Fruit fly (Drosophila melanogaster) whole organism, embryonic: Measurements from ENCODE around the gene lin-28.
A peak's percentile ranks its signal among the peaks of the same experiment; 100 is the strongest.

Experiments used
- Aef1 ChIP-seq: fragments of 200-800 bp; sonication (Bioruptor generic); IDR thresholded peaks from 3 replicates; pipeline ENCODE4 v1.3.6; 2022; ENCODE audit warnings: missing biosample characterization, missing genetic modification characterization
- C15 ChIP-seq: fragments of 200-800 bp; sonication (Bioruptor generic); IDR thresholded peaks from 3 replicates; pipeline ENCODE4 v1.3.6; 2022; ENCODE audit warnings: missing biosample characterization, missing genetic modification characterization
- CG10274 ChIP-seq: fragments of 200-800 bp; sonication (Bioruptor generic); optimal IDR thresholded peaks from 3 replicates; lab custom pipeline; 2017; ENCODE audit warnings: missing biosample characterization, mild to moderate bottlenecking, missing genetic modification characterization
- CG10431 ChIP-seq: fragments of 200-800 bp; sonication (Bioruptor generic); optimal IDR thresholded peaks from 3 replicates; lab custom pipeline; 2018; ENCODE audit warnings: missing biosample characterization, mild to moderate bottlenecking, missing genetic modification characterization
- CG13287 ChIP-seq: fragments of 200-800 bp; sonication (Bioruptor generic); IDR thresholded peaks from 2 replicates; pipeline ENCODE4 v1.3.6; 2022; ENCODE audit warnings: missing biosample characterization, missing genetic modification characterization; ENCODE audit not compliant: partially characterized antibody
- CG13775 ChIP-seq: fragments of 200-800 bp; sonication (Bioruptor generic); optimal IDR thresholded peaks from 3 replicates; lab custom pipeline; 2017; ENCODE audit warnings: missing biosample characterization, mild to moderate bottlenecking, missing genetic modification characterization
- CG14014 ChIP-seq: fragments of 200-800 bp; sonication (Bioruptor generic); IDR thresholded peaks from 2 replicates; pipeline ENCODE4 v1.3.6; 2022; ENCODE audit warnings: missing biosample characterization, missing genetic modification characterization
- CG14050 ChIP-seq: fragments of 200-800 bp; sonication (Bioruptor generic); IDR thresholded peaks from 3 replicates; pipeline ENCODE4 v1.3.6; 2022; ENCODE audit warnings: missing biosample characterization, missing genetic modification characterization
- CG14441 ChIP-seq: fragments of 200-800 bp; sonication (Bioruptor generic); IDR thresholded peaks from 2 replicates; pipeline ENCODE4 v1.3.6; 2022; ENCODE audit warnings: missing biosample characterization, missing genetic modification characterization
- CG1602 ChIP-seq: fragments of 200-800 bp; sonication (Bioruptor generic); optimal IDR thresholded peaks from 3 replicates; lab custom pipeline; 2016; ENCODE audit warnings: missing biosample characterization, missing genetic modification characterization
- CG18619 ChIP-seq: fragments of 200-800 bp; sonication (Bioruptor generic); optimal IDR thresholded peaks from 3 replicates; lab custom pipeline; 2017; ENCODE audit warnings: missing biosample characterization, mild to moderate bottlenecking, missing genetic modification characterization
- CG2678 ChIP-seq: fragments of 200-800 bp; sonication (Bioruptor generic); optimal IDR thresholded peaks from 3 replicates; lab custom pipeline; 2019; ENCODE audit warnings: missing biosample characterization, mild to moderate bottlenecking, missing genetic modification characterization, moderate library complexity
- CG3065 ChIP-seq: fragments of 200-800 bp; sonication (Bioruptor generic); optimal IDR thresholded peaks from 2 replicates; lab custom pipeline; 2016; ENCODE audit warnings: missing biosample characterization, missing genetic modification characterization
- CG31224 ChIP-seq: fragments of 200-800 bp; sonication (Bioruptor generic); IDR thresholded peaks from 2 replicates; pipeline ENCODE4 v1.3.6; 2022; ENCODE audit warnings: missing biosample characterization, missing genetic modification characterization
- CG31388 ChIP-seq: fragments of 200-800 bp; sonication (Bioruptor generic); optimal IDR thresholded peaks from 2 replicates; lab custom pipeline; 2016; ENCODE audit warnings: missing biosample characterization, missing genetic modification characterization
- CG4328 ChIP-seq: fragments of 200-800 bp; sonication (Bioruptor generic); optimal IDR thresholded peaks from 3 replicates; lab custom pipeline; 2017; ENCODE audit warnings: missing biosample characterization, missing genetic modification reagents, missing genetic modification characterization
- CG4424 ChIP-seq: fragments of 200-800 bp; sonication (Bioruptor generic); optimal IDR thresholded peaks from 3 replicates; lab custom pipeline; 2016; ENCODE audit warnings: missing biosample characterization, missing genetic modification characterization
- CG6272 ChIP-seq: fragments of 200-800 bp; sonication (Bioruptor generic); IDR thresholded peaks from 2 replicates; pipeline ENCODE4 v1.3.6; 2022; ENCODE audit warnings: missing biosample characterization, missing genetic modification characterization
- CG6683 ChIP-seq: fragments of 200-800 bp; sonication (Bioruptor generic); optimal IDR thresholded peaks from 2 replicates; lab custom pipeline; 2017; ENCODE audit warnings: missing biosample characterization, mild to moderate bottlenecking, missing genetic modification characterization, missing genetic modification reagents
- CG8924 ChIP-seq: fragments of 200-800 bp; optimal IDR thresholded peaks from 3 replicates; lab custom pipeline; 2019; ENCODE audit warnings: missing biosample characterization, mild to moderate bottlenecking, missing genetic modification characterization, moderate library complexity
- CG9876 ChIP-seq: fragments of 200-800 bp; sonication (Bioruptor generic); optimal IDR thresholded peaks from 2 replicates; lab custom pipeline; 2016; ENCODE audit warnings: missing biosample characterization, missing genetic modification characterization
- CG9932 ChIP-seq: fragments of 200-800 bp; sonication (Bioruptor generic); IDR thresholded peaks from 2 replicates; pipeline ENCODE4 v1.3.6; 2022; ENCODE audit warnings: missing biosample characterization, missing genetic modification characterization
- Deaf1 ChIP-seq: fragments of 200-800 bp; optimal IDR thresholded peaks from 3 replicates; lab custom pipeline; 2019; ENCODE audit warnings: missing biosample characterization, mild to moderate bottlenecking, missing genetic modification characterization, moderate library complexity
- Dek ChIP-seq: fragments of 200-800 bp; sonication (Bioruptor generic); optimal IDR thresholded peaks from 3 replicates; lab custom pipeline; 2019; ENCODE audit warnings: missing biosample characterization, mild to moderate bottlenecking, missing genetic modification characterization, moderate library complexity
- E2f2 ChIP-seq: fragments of 200-800 bp; sonication (Bioruptor generic); IDR thresholded peaks from 2 replicates; pipeline ENCODE4 v1.3.6; 2022; ENCODE audit warnings: missing biosample characterization, missing genetic modification characterization
- Hmx ChIP-seq: fragments of 200-800 bp; sonication (Bioruptor generic); optimal IDR thresholded peaks from 2 replicates; lab custom pipeline; 2016; ENCODE audit warnings: missing biosample characterization, missing genetic modification characterization
- Jarid2 ChIP-seq: fragments of 200-800 bp; sonication (Bioruptor generic); optimal IDR thresholded peaks from 3 replicates; lab custom pipeline; 2017; ENCODE audit warnings: mild to moderate bottlenecking, missing biosample characterization, missing genetic modification reagents, missing genetic modification characterization
- Mad ChIP-seq: fragments of 200-800 bp; sonication (Bioruptor generic); optimal IDR thresholded peaks from 2 replicates; lab custom pipeline; 2016; ENCODE audit warnings: missing biosample characterization, missing genetic modification characterization
- Sry-δ ChIP-seq: fragments of 200-800 bp; sonication (Bioruptor generic); optimal IDR thresholded peaks from 2 replicates; lab custom pipeline; 2016; ENCODE audit warnings: missing biosample characterization, missing genetic modification characterization
- Taf1 ChIP-seq: fragments of 200-800 bp; sonication (Bioruptor generic); IDR thresholded peaks from 2 replicates; pipeline ENCODE4 v1.3.6; 2022; ENCODE audit warnings: missing biosample characterization, missing genetic modification characterization
- Tbp ChIP-seq: fragments of >200 bp; optimal IDR thresholded peaks from 2 replicates; lab custom pipeline; 2018; ENCODE audit warnings: missing biosample characterization, missing genetic modification characterization
- ara ChIP-seq: fragments of 200-800 bp; sonication (Bioruptor generic); IDR thresholded peaks from 2 replicates; pipeline ENCODE4 v1.3.6; 2022; ENCODE audit warnings: missing biosample characterization, missing genetic modification characterization
- bowl ChIP-seq: fragments of 200-800 bp; sonication (Bioruptor generic); IDR thresholded peaks from 2 replicates; pipeline ENCODE4 v1.3.6; 2022; ENCODE audit warnings: missing biosample characterization, missing genetic modification characterization
- cato ChIP-seq: fragments of 200-800 bp; sonication (Bioruptor generic); optimal IDR thresholded peaks from 2 replicates; lab custom pipeline; 2016; ENCODE audit warnings: missing biosample characterization, missing genetic modification characterization, borderline replicate concordance
- emc ChIP-seq: fragments of 200-800 bp; sonication (Bioruptor generic); optimal IDR thresholded peaks from 2 replicates; lab custom pipeline; 2016; ENCODE audit warnings: missing biosample characterization, missing genetic modification characterization
- fd64A ChIP-seq: fragments of 200-800 bp; sonication (Bioruptor generic); optimal IDR thresholded peaks from 3 replicates; lab custom pipeline; 2018; ENCODE audit warnings: missing biosample characterization, mild to moderate bottlenecking, missing genetic modification characterization
- gce ChIP-seq: fragments of 200-800 bp; sonication (Bioruptor generic); IDR thresholded peaks from 3 replicates; pipeline ENCODE4 v1.3.6; 2022; ENCODE audit warnings: missing biosample characterization, missing genetic modification characterization
- gcm2 ChIP-seq: fragments of 200-800 bp; sonication (Bioruptor generic); optimal IDR thresholded peaks from 2 replicates; lab custom pipeline; 2016; ENCODE audit warnings: missing biosample characterization, missing genetic modification characterization
- gt ChIP-seq: fragments of 200-800 bp; sonication (Bioruptor generic); IDR thresholded peaks from 2 replicates; pipeline ENCODE4 v1.3.6; 2022; ENCODE audit warnings: missing biosample characterization, missing genetic modification characterization
- hkb ChIP-seq, 2 experiments: fragments of 200-800 bp in 1 of 2; fragments of >200 bp in 1 of 2; sonication (Bioruptor generic) in 1 of 2; IDR thresholded peaks in 1 of 2; optimal IDR thresholded peaks in 1 of 2; 2 replicates each; pipeline versions ENCODE4 v1.3.6 to Lab custom; 2017 to 2022; ENCODE audit warnings: missing biosample characterization in 1 of 2, missing genetic modification characterization in 1 of 2
- lab ChIP-seq: fragments of 200-800 bp; sonication (Bioruptor generic); optimal IDR thresholded peaks from 3 replicates; lab custom pipeline; 2017; ENCODE audit warnings: missing biosample characterization, missing genetic modification characterization, mild to moderate bottlenecking, moderate library complexity, missing genetic modification reagents
- mam ChIP-seq: fragments of 200-800 bp; sonication (Bioruptor generic); optimal IDR thresholded peaks from 3 replicates; lab custom pipeline; 2016; ENCODE audit warnings: missing biosample characterization, missing genetic modification characterization
- pita ChIP-seq: fragments of 200-800 bp; sonication (Bioruptor generic); optimal IDR thresholded peaks from 2 replicates; lab custom pipeline; 2017; ENCODE audit warnings: missing biosample characterization, mild to moderate bottlenecking, missing genetic modification characterization
- pnt ChIP-seq: fragments of 200-800 bp; sonication (Bioruptor generic); optimal IDR thresholded peaks from 3 replicates; lab custom pipeline; 2016; ENCODE audit warnings: missing biosample characterization, missing genetic modification characterization
- seq ChIP-seq: fragments of 200-800 bp; sonication (Bioruptor generic); IDR thresholded peaks from 2 replicates; pipeline ENCODE4 v1.3.6; 2022; ENCODE audit warnings: missing biosample characterization, missing genetic modification characterization
- sr ChIP-seq: fragments of 200-800 bp; sonication (Bioruptor generic); IDR thresholded peaks from 3 replicates; pipeline ENCODE4 v1.3.6; 2022; ENCODE audit warnings: missing biosample characterization, missing genetic modification characterization
- stc ChIP-seq: fragments of 200-800 bp; sonication (Bioruptor generic); IDR thresholded peaks from 2 replicates; pipeline ENCODE4 v1.3.6; 2022; ENCODE audit warnings: missing biosample characterization, missing genetic modification characterization
- ttk ChIP-seq: fragments of 200-800 bp; sonication (Bioruptor generic); IDR thresholded peaks from 2 replicates; pipeline ENCODE4 v2.1.2; 2022; ENCODE audit warnings: missing biosample characterization, missing genetic modification characterization
- unpg ChIP-seq: fragments of 200-800 bp; sonication (Bioruptor generic); optimal IDR thresholded peaks from 3 replicates; lab custom pipeline; 2018; ENCODE audit warnings: missing biosample characterization, mild to moderate bottlenecking, missing genetic modification characterization, moderate library complexity
- vfl ChIP-seq: fragments of 200-800 bp; sonication (Bioruptor generic); optimal IDR thresholded peaks from 2 replicates; lab custom pipeline; 2016; ENCODE audit warnings: missing biosample characterization, missing genetic modification characterization

lin-28 gene

DNA sequence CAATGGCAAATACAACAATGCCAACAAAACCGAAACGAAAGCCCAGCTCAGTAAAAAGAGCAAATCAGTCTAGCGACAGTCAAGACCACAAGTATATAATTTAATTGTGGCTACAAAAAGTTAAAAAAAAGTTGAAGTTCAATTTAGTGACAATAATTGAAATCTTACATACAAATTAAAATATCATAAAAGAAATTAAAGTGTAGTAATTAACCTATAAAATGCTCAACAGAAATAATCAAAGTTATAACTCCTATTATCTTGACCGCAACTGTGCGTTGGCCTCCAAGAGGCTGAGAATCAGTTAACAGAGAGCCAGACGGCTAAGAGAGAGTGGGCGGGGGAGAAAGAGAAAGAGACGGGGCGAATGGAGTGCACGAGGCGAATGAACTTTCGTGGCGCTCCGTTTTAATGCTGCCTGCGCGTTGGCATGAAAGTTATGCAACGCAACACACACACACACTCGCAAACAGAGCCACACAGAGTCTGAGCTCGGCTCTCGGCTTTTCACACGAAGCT, 42.7 kb upstream of the lin-28 start (continued):
- TF ChIP-seq Aef1 (GFP tag; lab: Robert Waterston, UW) (0 out of 3 replicates have a peak, but pooled peaks have one; percentile 48), CG6272 (GFP tag; lab: Robert Waterston, UW) (peak; percentile 37), pnt (no peak), gt (GFP tag; lab: Robert Waterston, UW) (peak; percentile 36; the same call in 1 of the 2 replicates), CG14050 (GFP tag; lab: Robert Waterston, UW) (peak; percentile 73; the same call in 2 of the 3 replicates), CG13287 (GFP tag; lab: Robert Waterston, UW) (no peak), ttk (GFP tag; lab: Robert Waterston, UW) (peak; percentile 74), Mad (GFP tag; lab: Kevin White, UChicago) (peak; percentile 38), hkb (optimal IDR thresholded peaks at IDR 0.05; lab: Kevin White, UChicago) (no peak), hkb (GFP tag; IDR thresholded peaks at IDR 0.05; lab: Robert Waterston, UW) (peak; percentile 88), Jarid2 (peak; percentile 54), Dek (tag; lab: Kevin White, UChicago) (peak; percentile 70), stc (GFP tag; lab: Robert Waterston, UW) (peak; percentile 89), bowl (no peak), Taf1 (GFP tag; lab: Robert Waterston, UW) (no peak), CG2678 (tag; lab: Kevin White, UChicago) (peak; percentile 92), CG1602 (GFP tag; lab: Kevin White, UChicago) (peak; percentile 76), CG6683 (GFP tag; lab: Kevin White, UChicago) (no peak), pita (no peak), vfl (GFP tag; lab: Kevin White, UChicago) (no peak), fd64A (GFP tag; lab: Kevin White, UChicago) (peak; percentile 49), CG9876 (GFP tag; lab: Kevin White, UChicago) (no peak), Tbp (no peak), mam (GFP tag; lab: Kevin White, UChicago) (no peak), Sry-δ (GFP tag; lab: Kevin White, UChicago) (peak; percentile 5), emc (GFP tag; lab: Kevin White, UChicago) (no peak), CG14441 (peak; percentile 55), CG10274 (GFP tag; lab: Kevin White, UChicago) (peak; percentile 2), sr (GFP tag; lab: Robert Waterston, UW) (0 out of 3 replicates have a peak, but pooled peaks have one; percentile 26), CG31224 (GFP tag; lab: Robert Waterston, UW) (no peak; the same call in none of the 2 replicates), CG4424 (GFP tag; lab: Kevin White, UChicago) (peak; percentile 87), seq (GFP tag; lab: Robert Waterston, UW) (peak; percentile 37; the same call in 1 of the 2 replicates), Hmx (no peak), CG10431 (peak; percentile 76), CG3065 (GFP tag; lab: Kevin White, UChicago) (peak; percentile 46), unpg (GFP tag; lab: Kevin White, UChicago) (peak; percentile 92), C15 (GFP tag; lab: Robert Waterston, UW) (no peak), CG4328 (peak; percentile 55), lab (GFP tag; lab: Kevin White, UChicago) (peak; percentile 77), CG31388 (peak; percentile 7), gcm2 (GFP tag; lab: Kevin White, UChicago) (no peak), CG13775 (GFP tag; lab: Kevin White, UChicago) (peak; percentile 51), gce (0 out of 3 replicates have a peak, but pooled peaks have one; percentile 57), CG9932 (0 out of 2 replicates have a peak, but pooled peaks have one; percentile 7), E2f2 (GFP tag; lab: Robert Waterston, UW) (no peak; the same call in 1 of the 2 replicates), CG14014 (GFP tag; lab: Robert Waterston, UW) (peak; percentile 35; the same call in 1 of the 2 replicates), Deaf1 (peak; percentile 93), ara (peak; percentile 83), CG18619 (GFP tag; lab: Kevin White, UChicago) (peak; percentile 55), cato (GFP tag; lab: Kevin White, UChicago) (peak; percentile 38), CG8924 (tag; lab: Kevin White, UChicago) (peak; percentile 90)
